Worm (Caenorhabditis elegans) whole organism, L4/young adult: Measurements from ENCODE around the gene R04B3.2.

Source experiments
- W03F9.2 ChIP-seq: fragments of 150-350 bp; optimal IDR thresholded peaks from 2 replicates; lab custom pipeline; 2014; ENCODE audit warnings: missing biosample characterization, missing genetic modification characterization
- dao-5 ChIP-seq: sonication (generic microtip); optimal IDR thresholded peaks from 2 replicates; lab custom pipeline; 2016; ENCODE audit warnings: missing genotype, missing genetic modification characterization, moderate library complexity, missing compliant biosample characterization
- him-1 ChIP-seq: sonication (generic microtip); optimal IDR thresholded peaks from 2 replicates; lab custom pipeline; 2016; ENCODE audit warnings: missing genotype, missing genetic modification reagents, missing genetic modification characterization, missing compliant biosample characterization

DNA sequence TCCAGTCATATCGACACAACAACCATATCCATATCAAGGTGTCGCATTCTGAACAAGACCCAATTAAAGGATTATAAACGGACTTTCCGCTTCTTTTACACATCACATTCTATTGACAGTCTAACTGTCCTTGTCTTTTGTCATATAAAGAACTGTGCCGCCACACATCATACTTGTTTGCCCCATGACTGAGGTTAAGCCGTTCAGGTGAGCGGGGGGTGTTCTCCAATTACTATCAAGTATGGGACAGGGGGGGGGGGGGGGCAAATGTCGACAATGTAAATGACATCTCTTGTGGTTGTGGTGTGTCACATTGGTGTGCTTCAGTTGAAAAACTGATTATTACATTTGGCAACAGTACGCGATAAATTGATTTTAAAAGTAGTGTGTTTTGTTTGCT is 39.7 kb downstream of the R04B3.2 start:
- TF ChIP-seq him-1 (tag; lab: Kevin White, UChicago) (no peak), W03F9.2 (tag; lab: Kevin White, UChicago) (no peak), dao-5 (tag; lab: Kevin White, UChicago) (no peak)
